Worm (Caenorhabditis elegans) whole organism, late embryonic: Measurements from ENCODE around the gene W06A7.2.

ENCODE experiments used
- ama-1 ChIP-seq: fragments of 150-350 bp; optimal IDR thresholded peaks from 2 replicates; lab custom pipeline; 2014
- ceh-22 ChIP-seq: sonication (generic microtip); optimal IDR thresholded peaks from 2 replicates; lab custom pipeline; 2017; ENCODE audit warnings: missing biosample characterization, missing genetic modification characterization
- ceh-34 ChIP-seq: sonication (generic microtip); optimal IDR thresholded peaks from 2 replicates; lab custom pipeline; 2016; ENCODE audit warnings: mild to moderate bottlenecking, missing genetic modification characterization, missing compliant biosample characterization

- TF ChIP-seq ceh-34 (tag; lab: Kevin White, UChicago) (no peak), ceh-22 (tag; lab: Kevin White, UChicago) (no peak), ama-1 (lab: Kevin White, UChicago) (no peak)
These were observed 23.8 kb upstream of the W06A7.2 start for ce11 chrV:14797886-14798285.
